Worm (Caenorhabditis elegans): Measurements from ENCODE around the gene cnc-4.

DNA sequence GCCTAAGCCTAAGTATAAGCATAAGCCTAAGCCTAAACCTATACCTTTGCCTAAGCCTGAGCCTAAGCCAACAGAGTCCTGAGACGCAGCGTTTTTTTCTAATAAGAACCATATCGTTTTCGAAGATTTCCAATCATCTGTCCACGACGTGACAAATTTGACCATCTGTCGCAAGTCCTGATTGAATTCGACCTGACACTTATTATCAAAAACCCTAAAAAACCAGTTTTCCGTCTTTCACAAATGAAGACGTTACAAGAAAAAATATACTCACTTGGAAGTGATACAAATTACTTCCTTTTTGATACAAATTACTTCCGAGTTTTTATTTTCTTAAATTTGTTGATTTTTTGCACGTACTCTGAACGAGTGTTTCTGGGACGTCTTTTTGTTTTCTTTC, 8.8 kb upstream of the cnc-4 start:
- no peak for TF ChIP-seq F13H6.1 (tag; optimal IDR thresholded peaks at IDR 0.05)
- no peak for TF ChIP-seq pag-3 (tag; optimal IDR thresholded peaks at IDR 0.05; ENCODE audit: borderline replicate concordance)
- no peak for TF ChIP-seq ama-1 (optimal IDR thresholded peaks at IDR 0.05)
- TF ChIP-seq ceh-14 (tag; optimal IDR thresholded peaks at IDR 0.05), result no peak
- no peak for TF ChIP-seq unc-55 (GFP tag; optimal IDR thresholded peaks at IDR 0.05)
- TF ChIP-seq nfya-1 (tag; optimal IDR thresholded peaks at IDR 0.05), result no peak
- TF ChIP-seq nhr-232 (tag; optimal IDR thresholded peaks at IDR 0.05), result no peak
- TF ChIP-seq rnt-1 (tag; optimal IDR thresholded peaks at IDR 0.05), result no peak
- no peak for TF ChIP-seq tbx-7 (tag; optimal IDR thresholded peaks at IDR 0.05)
- no peak for TF ChIP-seq nhr-11 (tag; optimal IDR thresholded peaks at IDR 0.05)
- TF ChIP-seq hlh-13 (GFP tag; optimal IDR thresholded peaks at IDR 0.05), result no peak
- no peak for TF ChIP-seq ceh-45 (GFP tag; IDR thresholded peaks at IDR 0.05)
